Worm (Caenorhabditis elegans) whole organism, L4 larva: ENCODE results near the gene Y73F8A.26.
"Not testable (repeated sequence)": the region's sequence is repeated elsewhere in the genome, so short reads cannot be mapped to it uniquely, and the experiment has no call there.

ENCODE experiments used
- D1046.2 ChIP-seq: fragments of 200-800 bp; sonication (Bioruptor generic); IDR thresholded peaks from 2 replicates; pipeline ENCODE4 v1.3.6; 2022; ENCODE audit warnings: missing genetic modification characterization, missing compliant biosample characterization
- F10B5.3 ChIP-seq: sonication (generic microtip); optimal IDR thresholded peaks from 2 replicates; lab custom pipeline; 2016; ENCODE audit warnings: mild to moderate bottlenecking, missing genetic modification characterization, missing compliant biosample characterization
- F49E8.2 ChIP-seq: sonication (generic microtip); optimal IDR thresholded peaks from 2 replicates; lab custom pipeline; 2016; ENCODE audit warnings: missing compliant biosample characterization, mild to moderate bottlenecking, missing genetic modification characterization, borderline replicate concordance
- R02D3.7 ChIP-seq: fragments of 150-350 bp; sonication (generic microtip); optimal IDR thresholded peaks from 3 replicates; lab custom pipeline; 2014; ENCODE audit warnings: missing biosample characterization, missing genetic modification characterization
- T20F7.1 ChIP-seq: fragments of 200-800 bp; sonication (Bioruptor generic); optimal IDR thresholded peaks from 2 replicates; lab custom pipeline; 2018; ENCODE audit warnings: mild to moderate bottlenecking, missing genetic modification characterization, missing compliant biosample characterization
- T26A8.4 ChIP-seq: fragments of 200-800 bp; sonication (Bioruptor generic); IDR thresholded peaks from 2 replicates; pipeline ENCODE4 v1.3.6; 2022; ENCODE audit warnings: missing genetic modification characterization, missing compliant biosample characterization
- arid-1 ChIP-seq: fragments of 200-800 bp; sonication (Bioruptor generic); conservative IDR thresholded peaks from 2 replicates; pipeline ENCODE4 v1.3.6; 2022; ENCODE audit warnings: missing genetic modification reagents, missing genetic modification characterization, missing compliant biosample characterization
- ceh-20 ChIP-seq: fragments of 200-800 bp; sonication (Bioruptor generic); IDR thresholded peaks from 2 replicates; pipeline ENCODE4 v1.3.6; 2022; ENCODE audit warnings: missing genetic modification reagents, missing genetic modification characterization, missing compliant biosample characterization
- ceh-62 ChIP-seq: sonication (generic microtip); optimal IDR thresholded peaks from 2 replicates; lab custom pipeline; 2017; ENCODE audit warnings: missing biosample characterization, missing genetic modification characterization
- ces-1 ChIP-seq: fragments of 150-350 bp; sonication (generic microtip); optimal IDR thresholded peaks from 4 replicates; lab custom pipeline; 2014; ENCODE audit warnings: missing biosample characterization, missing genetic modification reagents, missing genetic modification characterization
- cey-2 ChIP-seq: sonication (generic microtip); optimal IDR thresholded peaks from 3 replicates; lab custom pipeline; 2017; ENCODE audit warnings: missing genetic modification characterization, mild to moderate bottlenecking, missing compliant biosample characterization, antibody characterized with exemption, borderline replicate concordance; ENCODE audit not compliant: insufficient read depth
- daf-8 ChIP-seq: fragments of 200-800 bp; sonication (Bioruptor generic); IDR thresholded peaks from 2 replicates; pipeline ENCODE4 v1.3.6; 2022; ENCODE audit warnings: missing genetic modification characterization, missing compliant biosample characterization
- dmd-6 ChIP-seq: fragments of 200-800 bp; sonication (Bioruptor generic); IDR thresholded peaks from 2 replicates; pipeline ENCODE4 v1.3.6; 2022; ENCODE audit warnings: missing genetic modification reagents, missing genetic modification characterization, missing compliant biosample characterization
- dmd-8 ChIP-seq: fragments of 200-800 bp; sonication (Bioruptor generic); IDR thresholded peaks from 2 replicates; pipeline ENCODE4 v1.3.6; 2022; ENCODE audit warnings: missing genetic modification characterization, missing compliant biosample characterization
- egl-43 ChIP-seq: fragments of 200-800 bp; sonication (Bioruptor generic); IDR thresholded peaks from 2 replicates; pipeline ENCODE4 v1.3.6; 2022; ENCODE audit warnings: missing genetic modification reagents, missing genetic modification characterization, missing compliant biosample characterization
- hmg-1.1 ChIP-seq: fragments of 200-800 bp; sonication (Bioruptor generic); IDR thresholded peaks from 2 replicates; pipeline ENCODE4 v1.3.6; 2022; ENCODE audit warnings: missing genetic modification reagents, missing genetic modification characterization, missing compliant biosample characterization
- lin-1 ChIP-seq: fragments of 200-800 bp; sonication (Bioruptor generic); IDR thresholded peaks from 2 replicates; pipeline ENCODE4 v1.3.6; 2022; ENCODE audit warnings: missing genetic modification reagents, missing genetic modification characterization, missing compliant biosample characterization
- lin-13 ChIP-seq: fragments of 150-350 bp; optimal IDR thresholded peaks from 2 replicates; lab custom pipeline; 2014; ENCODE audit warnings: missing biosample characterization, missing genetic modification reagents, missing genetic modification characterization
- lin-15B ChIP-seq: fragments of 150-350 bp; sonication (generic microtip); optimal IDR thresholded peaks from 3 replicates; lab custom pipeline; 2014; ENCODE audit warnings: missing biosample characterization, missing genetic modification characterization
- lin-29 ChIP-seq: fragments of 200-800 bp; sonication (Bioruptor generic); IDR thresholded peaks from 2 replicates; pipeline ENCODE4 v1.3.6; 2022; ENCODE audit warnings: missing genetic modification reagents, missing genetic modification characterization, missing compliant biosample characterization
- lin-38 ChIP-seq: fragments of 200-800 bp; sonication (Bioruptor generic); IDR thresholded peaks from 2 replicates; pipeline ENCODE4 v1.3.6; 2022; ENCODE audit warnings: missing genetic modification reagents, missing genetic modification characterization, missing compliant biosample characterization
- lin-39 ChIP-seq: fragments of 150-350 bp; optimal IDR thresholded peaks from 2 replicates; lab custom pipeline; 2014; ENCODE audit warnings: missing biosample characterization, missing genetic modification reagents, missing genetic modification characterization
- madf-5 ChIP-seq, 2 experiments: fragments of 200-800 bp; sonication (Bioruptor generic); IDR thresholded peaks; 2 replicates each; pipeline ENCODE4 v1.3.6; 2022; ENCODE audit warnings: missing compliant biosample characterization in 2 of 2, missing genetic modification characterization in 2 of 2
- mdt-29 ChIP-seq: fragments of 200-800 bp; sonication (Bioruptor generic); IDR thresholded peaks from 2 replicates; pipeline ENCODE4 v1.3.6; 2022; ENCODE audit warnings: missing genetic modification reagents, missing genetic modification characterization, missing compliant biosample characterization
- mep-1 ChIP-seq: fragments of 150-350 bp; sonication (generic microtip); optimal IDR thresholded peaks from 3 replicates; lab custom pipeline; 2014; ENCODE audit warnings: missing biosample characterization, missing genetic modification characterization
- mes-2 ChIP-seq: sonication (generic microtip); optimal IDR thresholded peaks from 2 replicates; lab custom pipeline; 2016; ENCODE audit warnings: missing genotype, mild to moderate bottlenecking, missing genetic modification characterization, missing compliant biosample characterization; ENCODE audit not compliant: poor library complexity, severe bottlenecking
- mxl-3 ChIP-seq: fragments of 200-800 bp; sonication (Bioruptor generic); optimal IDR thresholded peaks from 2 replicates; lab custom pipeline; 2018; ENCODE audit warnings: mild to moderate bottlenecking, missing genetic modification characterization, missing compliant biosample characterization
- nhr-102 ChIP-seq: sonication (generic microtip); optimal IDR thresholded peaks from 2 replicates; lab custom pipeline; 2016; ENCODE audit warnings: mild to moderate bottlenecking, missing genetic modification characterization, moderate library complexity, missing compliant biosample characterization
- nhr-111 ChIP-seq: fragments of 200-800 bp; sonication (Bioruptor generic); optimal IDR thresholded peaks from 2 replicates; lab custom pipeline; 2018; ENCODE audit warnings: mild to moderate bottlenecking, missing genetic modification characterization, missing compliant biosample characterization
- nhr-25 ChIP-seq: sonication (generic microtip); optimal IDR thresholded peaks from 2 replicates; lab custom pipeline; 2017; ENCODE audit warnings: missing genetic modification characterization, mild to moderate bottlenecking, missing compliant biosample characterization, antibody characterized with exemption, moderate library complexity, borderline replicate concordance; ENCODE audit not compliant: insufficient read depth
- nhr-41 ChIP-seq: fragments of 200-800 bp; sonication (Bioruptor generic); IDR thresholded peaks from 2 replicates; pipeline ENCODE4 v1.3.6; 2022; ENCODE audit warnings: missing genetic modification reagents, missing genetic modification characterization, missing compliant biosample characterization
- nhr-76 ChIP-seq: fragments of 150-350 bp; optimal IDR thresholded peaks from 2 replicates; lab custom pipeline; 2014; ENCODE audit warnings: missing biosample characterization, missing genetic modification characterization
- pha-4 ChIP-seq, 2 experiments: fragments of 150-350 bp in 1 of 2; fragments of 200-800 bp in 1 of 2; sonication (Bioruptor generic) in 1 of 2; IDR thresholded peaks in 1 of 2; optimal IDR thresholded peaks in 1 of 2; 2 replicates each; pipeline versions ENCODE4 v1.3.6 to Lab custom; 2014 to 2022; ENCODE audit warnings: missing genetic modification characterization in 2 of 2, missing genetic modification reagents in 2 of 2, missing biosample characterization in 1 of 2, missing compliant biosample characterization in 1 of 2
- pqm-1 ChIP-seq: sonication (generic microtip); optimal IDR thresholded peaks from 2 replicates; lab custom pipeline; 2017; ENCODE audit warnings: missing biosample characterization, missing genetic modification characterization
- sdz-12 ChIP-seq: fragments of 200-800 bp; sonication (Bioruptor generic); optimal IDR thresholded peaks from 2 replicates; lab custom pipeline; 2018; ENCODE audit warnings: mild to moderate bottlenecking, missing genetic modification characterization, missing compliant biosample characterization
- skn-1 ChIP-seq: fragments of 150-350 bp; optimal IDR thresholded peaks from 2 replicates; lab custom pipeline; 2014; ENCODE audit warnings: missing biosample characterization, missing genetic modification characterization
- snpc-1.2 ChIP-seq: fragments of 200-800 bp; sonication (Bioruptor generic); IDR thresholded peaks from 2 replicates; pipeline ENCODE4 v1.3.6; 2022; ENCODE audit warnings: missing genetic modification reagents, missing genetic modification characterization, missing compliant biosample characterization
- spr-3 ChIP-seq: fragments of 200-800 bp; sonication (Bioruptor generic); optimal IDR thresholded peaks from 2 replicates; lab custom pipeline; 2018; ENCODE audit warnings: mild to moderate bottlenecking, missing genetic modification characterization, missing compliant biosample characterization
- tag-97 ChIP-seq: fragments of 200-800 bp; sonication (Bioruptor generic); IDR thresholded peaks from 2 replicates; pipeline ENCODE4 v1.3.6; 2022; ENCODE audit warnings: missing genetic modification characterization, missing compliant biosample characterization
- unc-39 ChIP-seq: sonication (generic microtip); optimal IDR thresholded peaks from 2 replicates; lab custom pipeline; 2017; ENCODE audit warnings: missing biosample characterization, missing genetic modification characterization
- zag-1 ChIP-seq: fragments of 150-350 bp; optimal IDR thresholded peaks from 2 replicates; lab custom pipeline; 2014; ENCODE audit warnings: missing biosample characterization, missing genetic modification characterization
- zip-11 ChIP-seq: fragments of 200-800 bp; sonication (Bioruptor generic); IDR thresholded peaks from 2 replicates; pipeline ENCODE4 v1.3.6; 2022; ENCODE audit warnings: missing genetic modification characterization, missing compliant biosample characterization
- ztf-7 ChIP-seq: fragments of 150-350 bp; optimal IDR thresholded peaks from 2 replicates; lab custom pipeline; 2014; ENCODE audit warnings: missing biosample characterization, missing genetic modification characterization

The Y73F8A.26 gene

DNA sequence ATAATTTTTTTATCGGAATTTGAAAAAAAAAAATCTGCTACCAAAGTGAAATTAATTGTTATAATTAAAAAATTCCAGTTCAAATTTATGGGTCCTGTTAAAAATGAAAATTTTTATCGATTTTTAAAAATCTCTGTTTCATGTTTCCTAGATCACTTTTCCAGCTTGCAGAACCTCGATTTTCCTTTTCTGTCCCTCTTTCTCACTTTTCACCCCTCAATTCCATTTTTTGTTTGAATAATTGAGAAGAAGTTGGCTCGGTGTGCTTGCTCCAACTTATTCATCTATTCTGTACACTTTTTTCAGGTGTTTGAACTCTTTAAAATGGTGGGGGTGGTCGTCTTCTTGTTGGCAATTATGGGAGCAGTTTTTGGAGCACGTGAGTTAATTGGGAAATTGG, 23.8 kb downstream of the Y73F8A.26 start, which contains the start of gene acr-24:
Gene acr-24, plus strand, starts transcription at position 301 of the 400 bp plus-strand sequence.
- no peak for TF ChIP-seq pha-4 (GFP tag; IDR thresholded peaks at IDR 0.05; lab: Robert Waterston, UW)
- TF ChIP-seq pha-4 (tag; optimal IDR thresholded peaks at IDR 0.05; lab: Kevin White, UChicago): no peak
- no peak for TF ChIP-seq nhr-41 (GFP tag; lab: Robert Waterston, UW)
- no peak for TF ChIP-seq ztf-7 (tag; lab: Kevin White, UChicago)
- no peak for TF ChIP-seq ces-1 (GFP tag; lab: Kevin White, UChicago)
- no peak for TF ChIP-seq lin-38 (GFP tag; lab: Robert Waterston, UW)
- TF ChIP-seq lin-13 (GFP tag; lab: Kevin White, UChicago): no peak
- TF ChIP-seq nhr-76 (tag; lab: Kevin White, UChicago): no peak
- no peak for TF ChIP-seq mdt-29 (GFP tag; lab: Robert Waterston, UW)
- no peak for TF ChIP-seq arid-1 (GFP tag; lab: Robert Waterston, UW)
- TF ChIP-seq skn-1 (tag; lab: Kevin White, UChicago): no peak
- TF ChIP-seq zag-1: no peak
- no peak for TF ChIP-seq nhr-111 (GFP tag; lab: Kevin White, UChicago)
- TF ChIP-seq unc-39 (tag; lab: Kevin White, UChicago): no peak
- no peak for TF ChIP-seq pqm-1 (tag; lab: Kevin White, UChicago)

DNA sequence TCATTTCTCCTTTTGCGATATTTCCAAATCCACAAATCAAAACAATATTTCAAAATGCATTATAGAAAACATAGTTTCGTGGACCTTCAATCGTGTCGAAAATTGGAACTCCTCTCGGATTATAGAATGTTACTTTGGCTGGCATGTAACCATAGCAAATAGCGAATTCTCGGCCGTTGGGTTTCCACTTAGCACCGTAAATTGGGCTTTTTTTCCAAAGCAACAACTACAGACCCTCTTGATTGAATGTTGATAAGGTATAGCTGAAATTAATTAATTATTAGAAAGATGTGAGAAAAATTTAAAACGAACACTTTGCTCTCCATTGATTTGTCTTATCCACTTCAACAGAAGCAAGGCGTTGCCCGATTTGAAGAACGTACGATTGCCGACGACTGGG, 47.9 kb downstream of the Y73F8A.26 start, which contains the start of gene Y73F8A.32:
Gene Y73F8A.32, minus strand, starts transcription at position 101 of the 400 bp plus-strand sequence.
- TF ChIP-seq F10B5.3 (tag; lab: Kevin White, UChicago); F49E8.2; sdz-12 (GFP tag; lab: Kevin White, UChicago): not testable (repeated sequence)

DNA sequence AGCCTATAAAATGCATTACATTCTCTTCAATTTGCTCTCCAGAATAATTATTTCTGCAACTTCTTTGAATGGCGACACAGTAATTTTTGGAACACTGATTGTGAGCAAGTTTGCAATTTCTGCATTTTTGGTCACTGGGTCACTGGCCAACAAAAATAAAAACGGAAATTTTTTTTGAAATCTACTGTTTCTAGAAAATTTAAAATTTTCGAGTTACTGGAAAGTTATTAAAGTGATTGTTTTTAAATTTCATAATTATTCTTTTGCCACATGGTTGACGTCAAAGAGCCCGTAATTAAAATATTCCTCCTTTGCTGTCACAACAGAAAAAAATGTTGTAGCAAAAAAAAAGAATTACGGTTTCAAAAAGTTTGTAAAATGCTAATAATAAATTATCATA, 50.2 kb downstream of the Y73F8A.26 start:
- TF ChIP-seq egl-43 (no peak), F49E8.2 (peak; percentile 5), zag-1 (no peak), T20F7.1 (GFP tag; lab: Kevin White, UChicago) (no peak), lin-38 (GFP tag; lab: Robert Waterston, UW) (0 out of 2 replicates have a peak, but pooled peaks have one; percentile 14)

ce11 chrIV:15524923-15525322, 51.5 kb downstream of the Y73F8A.26 start:
- TF ChIP-seq hmg-1.1 (GFP tag; lab: Robert Waterston, UW) (no peak), zip-11 (GFP tag; lab: Robert Waterston, UW) (no peak), snpc-1.2 (peak; percentile 82), tag-97 (GFP tag; lab: Robert Waterston, UW) (no peak), spr-3 (GFP tag; lab: Kevin White, UChicago) (no peak), daf-8 (GFP tag; lab: Robert Waterston, UW) (no peak), lin-29 (GFP tag; lab: Robert Waterston, UW) (no peak), sdz-12 (GFP tag; lab: Kevin White, UChicago) (no peak), lin-15B (tag; lab: Kevin White, UChicago) (no peak), arid-1 (GFP tag; lab: Robert Waterston, UW) (no peak), cey-2 (tag; lab: Kevin White, UChicago) (no peak), D1046.2 (no peak), ces-1 (GFP tag; lab: Kevin White, UChicago) (no peak), nhr-25 (tag; lab: Kevin White, UChicago) (no peak), mxl-3 (GFP tag; lab: Kevin White, UChicago) (no peak), lin-1 (GFP tag; lab: Robert Waterston, UW) (no peak), mep-1 (tag; lab: Kevin White, UChicago) (no peak), lin-38 (GFP tag; lab: Robert Waterston, UW) (peak; percentile 39), T26A8.4 (GFP tag; lab: Robert Waterston, UW) (no peak), ceh-20 (GFP tag; lab: Robert Waterston, UW) (no peak), R02D3.7 (tag; lab: Kevin White, UChicago) (no peak), F49E8.2 (peak; percentile 29), dmd-6 (no peak), mes-2 (tag; lab: Kevin White, UChicago) (no peak), nhr-102 (tag; lab: Kevin White, UChicago) (no peak), pha-4 (GFP tag; IDR thresholded peaks at IDR 0.05; lab: Robert Waterston, UW) (0 out of 2 replicates have a peak, but pooled peaks have one; percentile 26), pha-4 (tag; optimal IDR thresholded peaks at IDR 0.05; lab: Kevin White, UChicago) (no peak), ceh-62 (tag; lab: Kevin White, UChicago) (no peak), dmd-8 (GFP tag; lab: Robert Waterston, UW) (no peak), madf-5 (GFP tag; IDR thresholded peaks at IDR 0.05; lab: Robert Waterston, UW) (no peak), lin-39 (tag; lab: Kevin White, UChicago) (no peak)
